Worm (Caenorhabditis elegans) whole organism, mixed stage, embryonic: ENCODE data around the gene C04E7.1.

Experiments used
- M03D4.4 ChIP-seq: sonication (generic microtip); optimal IDR thresholded peaks from 2 replicates; lab custom pipeline; 2017; ENCODE audit warnings: mild to moderate bottlenecking, missing genetic modification characterization, missing compliant biosample characterization
- bed-3 ChIP-seq: fragments of 200-800 bp; sonication (Bioruptor generic); optimal IDR thresholded peaks from 3 replicates; lab custom pipeline; 2018; ENCODE audit warnings: mild to moderate bottlenecking, missing genetic modification characterization, moderate library complexity, missing compliant biosample characterization
- blmp-1 ChIP-seq: fragments of 150-350 bp; optimal IDR thresholded peaks from 2 replicates; lab custom pipeline; 2014; ENCODE audit warnings: missing biosample characterization, missing genetic modification characterization
- ceh-39 ChIP-seq: fragments of 150-350 bp; optimal IDR thresholded peaks from 2 replicates; lab custom pipeline; 2014; ENCODE audit warnings: missing biosample characterization, missing genetic modification characterization
- ceh-43 ChIP-seq: fragments of 200-800 bp; sonication (Bioruptor generic); optimal IDR thresholded peaks from 2 replicates; lab custom pipeline; 2018; ENCODE audit warnings: mild to moderate bottlenecking, missing genetic modification characterization, moderate library complexity, missing compliant biosample characterization
- ceh-83 ChIP-seq: fragments of 200-800 bp; sonication (Bioruptor generic); optimal IDR thresholded peaks from 2 replicates; lab custom pipeline; 2018; ENCODE audit warnings: mild to moderate bottlenecking, missing genetic modification characterization, missing compliant biosample characterization
- ces-1 ChIP-seq: fragments of 150-350 bp; optimal IDR thresholded peaks from 2 replicates; lab custom pipeline; 2014; ENCODE audit warnings: missing biosample characterization, missing genetic modification reagents, missing genetic modification characterization
- cnd-1 ChIP-seq: fragments of 200-800 bp; sonication (Bioruptor generic); optimal IDR thresholded peaks from 2 replicates; lab custom pipeline; 2018; ENCODE audit warnings: mild to moderate bottlenecking, missing genetic modification characterization, missing compliant biosample characterization
- drap-1 ChIP-seq: fragments of 200-800 bp; sonication (Bioruptor generic); optimal IDR thresholded peaks from 3 replicates; lab custom pipeline; 2018; ENCODE audit warnings: mild to moderate bottlenecking, missing genetic modification characterization, missing compliant biosample characterization
- elt-1 ChIP-seq: sonication (generic microtip); optimal IDR thresholded peaks from 2 replicates; lab custom pipeline; 2017; ENCODE audit warnings: missing genetic modification characterization, mild to moderate bottlenecking, missing compliant biosample characterization, antibody characterized with exemption, moderate library complexity, borderline replicate concordance; ENCODE audit not compliant: insufficient read depth
- elt-3 ChIP-seq: fragments of 150-350 bp; optimal IDR thresholded peaks from 2 replicates; lab custom pipeline; 2014; ENCODE audit warnings: missing biosample characterization, missing genetic modification characterization
- flh-1 ChIP-seq: fragments of 200-800 bp; sonication (Bioruptor generic); optimal IDR thresholded peaks from 2 replicates; lab custom pipeline; 2018; ENCODE audit warnings: mild to moderate bottlenecking, missing genetic modification characterization, moderate library complexity, missing compliant biosample characterization
- ham-2 ChIP-seq: fragments of 200-800 bp; sonication (Bioruptor generic); optimal IDR thresholded peaks from 2 replicates; lab custom pipeline; 2018; ENCODE audit warnings: mild to moderate bottlenecking, missing genetic modification characterization, missing compliant biosample characterization
- hlh-1 ChIP-seq: fragments of 150-350 bp; optimal IDR thresholded peaks from 2 replicates; lab custom pipeline; 2014; ENCODE audit warnings: missing biosample characterization, missing genetic modification reagents, missing genetic modification characterization
- lin-13 ChIP-seq: fragments of 150-350 bp; optimal IDR thresholded peaks from 2 replicates; lab custom pipeline; 2014; ENCODE audit warnings: missing biosample characterization, missing genetic modification characterization
- lin-32 ChIP-seq: fragments of 200-800 bp; sonication (Bioruptor generic); optimal IDR thresholded peaks from 2 replicates; lab custom pipeline; 2018; ENCODE audit warnings: mild to moderate bottlenecking, missing genetic modification characterization, missing compliant biosample characterization
- lsy-2 ChIP-seq: fragments of 150-350 bp; optimal IDR thresholded peaks from 2 replicates; lab custom pipeline; 2014; ENCODE audit warnings: missing biosample characterization, missing genetic modification characterization
- mab-5 ChIP-seq: fragments of 150-350 bp; optimal IDR thresholded peaks from 2 replicates; lab custom pipeline; 2014; ENCODE audit warnings: missing biosample characterization, missing genetic modification characterization
- mep-1 ChIP-seq: fragments of 150-350 bp; optimal IDR thresholded peaks from 2 replicates; lab custom pipeline; 2017; ENCODE audit warnings: missing biosample characterization, missing genetic modification reagents, missing genetic modification characterization, inconsistent platforms
- mls-2 ChIP-seq: sonication (generic microtip); optimal IDR thresholded peaks from 2 replicates; lab custom pipeline; 2016; ENCODE audit warnings: mild to moderate bottlenecking, missing genetic modification characterization, moderate library complexity, missing compliant biosample characterization
- nhr-12 ChIP-seq: fragments of 150-350 bp; optimal IDR thresholded peaks from 2 replicates; lab custom pipeline; 2014; ENCODE audit warnings: missing biosample characterization, missing genetic modification characterization
- nhr-2 ChIP-seq: fragments of 150-350 bp; optimal IDR thresholded peaks from 2 replicates; lab custom pipeline; 2014; ENCODE audit warnings: missing biosample characterization, missing genetic modification characterization
- nhr-237 ChIP-seq: fragments of 150-350 bp; optimal IDR thresholded peaks from 2 replicates; lab custom pipeline; 2014; ENCODE audit warnings: missing biosample characterization, missing genetic modification characterization
- nhr-28 ChIP-seq: fragments of 150-350 bp; optimal IDR thresholded peaks from 2 replicates; lab custom pipeline; 2014; ENCODE audit warnings: missing biosample characterization, missing genetic modification characterization
- nhr-76 ChIP-seq: sonication (generic microtip); optimal IDR thresholded peaks from 2 replicates; lab custom pipeline; 2017; ENCODE audit warnings: missing biosample characterization, missing genetic modification characterization
- pha-4 ChIP-seq: fragments of 150-350 bp; optimal IDR thresholded peaks from 2 replicates; lab custom pipeline; 2018; ENCODE audit warnings: missing biosample characterization, missing genetic modification reagents, missing genetic modification characterization
- snpc-4 ChIP-seq: fragments of 150-350 bp; optimal IDR thresholded peaks from 2 replicates; lab custom pipeline; 2014; ENCODE audit warnings: missing biosample characterization, missing genetic modification characterization
- sptf-1 ChIP-seq: sonication (generic microtip); optimal IDR thresholded peaks from 2 replicates; lab custom pipeline; 2017; ENCODE audit warnings: mild to moderate bottlenecking, missing genetic modification characterization, moderate library complexity, missing compliant biosample characterization
- tbx-8 ChIP-seq: fragments of 200-800 bp; sonication (Bioruptor generic); optimal IDR thresholded peaks from 2 replicates; lab custom pipeline; 2018; ENCODE audit warnings: mild to moderate bottlenecking, missing genetic modification characterization, moderate library complexity, missing compliant biosample characterization
- unc-120 ChIP-seq: sonication (generic microtip); optimal IDR thresholded peaks from 2 replicates; lab custom pipeline; 2017; ENCODE audit warnings: missing genetic modification characterization, missing compliant biosample characterization; ENCODE audit not compliant: poor library complexity, severe bottlenecking
- unc-39 ChIP-seq: fragments of 150-350 bp; optimal IDR thresholded peaks from 2 replicates; lab custom pipeline; 2014; ENCODE audit warnings: missing biosample characterization, missing genetic modification characterization
- unc-62 ChIP-seq: fragments of 150-350 bp; optimal IDR thresholded peaks from 2 replicates; lab custom pipeline; 2014; ENCODE audit warnings: missing biosample characterization, missing genetic modification reagents, missing genetic modification characterization
- zip-8 ChIP-seq: fragments of 150-350 bp; optimal IDR thresholded peaks from 2 replicates; lab custom pipeline; 2014; ENCODE audit warnings: missing biosample characterization, missing genetic modification characterization
- ztf-11 ChIP-seq: fragments of 150-350 bp; optimal IDR thresholded peaks from 2 replicates; lab custom pipeline; 2014; ENCODE audit warnings: missing biosample characterization, missing genetic modification characterization

Gene C04E7.1

ce11 chrX:353134-353669 is 4.7 kb upstream of the C04E7.1 start, which contains the start of gene sor-3 (continued):
- TF ChIP-seq ceh-43 (GFP tag; lab: Kevin White, UChicago), result peak; percentile 86
- TF ChIP-seq lin-13 (tag; lab: Kevin White, UChicago), result peak; percentile 56
- peak; percentile 50 for TF ChIP-seq flh-1 (GFP tag; lab: Kevin White, UChicago)
- no peak for TF ChIP-seq zip-8
- no peak for TF ChIP-seq elt-3 (tag; lab: Kevin White, UChicago)
- TF ChIP-seq lsy-2, result peak; percentile 51
- peak; percentile 80 for TF ChIP-seq bed-3 (GFP tag; lab: Kevin White, UChicago)
- TF ChIP-seq, all 35 proteins: peak for 26

- TF ChIP-seq tbx-8 (GFP tag; lab: Kevin White, UChicago), result no peak
- no peak for TF ChIP-seq nhr-28 (tag; lab: Kevin White, UChicago)
- no peak for TF ChIP-seq ceh-39
- no peak for TF ChIP-seq nhr-12 (tag; lab: Kevin White, UChicago)
- TF ChIP-seq pha-4, result no peak
- TF ChIP-seq nhr-76 (tag; lab: Kevin White, UChicago), result no peak
- TF ChIP-seq lsy-2, result no peak
- no peak for TF ChIP-seq elt-1
Measured at ce11 chrX:360479-360878, 2.6 kb downstream of the C04E7.1 start, which contains the start of gene C04E7.5. TSS of gene C04E7.5 (plus strand) at chrX:360779.

- TF ChIP-seq blmp-1 (tag; lab: Kevin White, UChicago) (no peak), nhr-2 (peak; percentile 3), elt-3 (tag; lab: Kevin White, UChicago) (no peak)
- TF ChIP-seq, all 35 proteins: peak for 1
Measured at ce11 chrX:369923-370322, 12.0 kb downstream of the C04E7.1 start.

DNA sequence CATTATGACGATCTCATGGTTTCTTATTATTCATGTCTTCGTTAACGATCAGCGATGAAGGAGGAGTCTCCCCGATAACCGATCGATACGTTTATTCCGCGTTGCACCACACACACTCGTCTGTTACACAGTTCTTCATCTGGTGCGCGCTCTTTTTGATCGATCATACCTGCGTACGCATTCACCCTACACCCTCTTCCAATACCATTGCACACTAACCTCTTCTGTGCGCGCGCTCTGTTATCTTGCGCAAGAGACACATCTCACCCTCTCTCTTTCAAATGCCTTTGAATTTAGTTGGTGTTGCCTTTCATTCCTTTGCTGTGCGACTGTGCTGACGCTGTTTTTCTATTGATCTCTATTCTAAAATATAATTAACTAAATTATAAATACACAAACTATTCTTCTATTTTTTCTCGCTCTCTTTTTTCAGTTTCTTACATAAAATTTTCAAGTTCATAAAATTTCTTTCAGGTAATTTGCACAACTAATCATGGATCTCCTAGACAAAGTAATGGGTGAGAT is 13.9 kb downstream of the C04E7.1 start, which contains the start of gene nrde-3:
Gene nrde-3 (plus strand): TSS at position 475 of the 525 bp plus-strand sequence.
- TF ChIP-seq elt-3 (tag; lab: Kevin White, UChicago), result no peak
- no peak for TF ChIP-seq mep-1 (tag; lab: Kevin White, UChicago)
- TF ChIP-seq tbx-8 (GFP tag; lab: Kevin White, UChicago), result no peak
- TF ChIP-seq ham-2 (GFP tag; lab: Kevin White, UChicago), result no peak
- peak; percentile 81 for TF ChIP-seq ceh-39
- TF ChIP-seq hlh-1 (tag; lab: Kevin White, UChicago), result peak; percentile 48
- no peak for TF ChIP-seq mls-2
- no peak for TF ChIP-seq blmp-1 (tag; lab: Kevin White, UChicago)
- no peak for TF ChIP-seq lin-13 (tag; lab: Kevin White, UChicago)
- TF ChIP-seq nhr-76 (tag; lab: Kevin White, UChicago), result no peak
- no peak for TF ChIP-seq lin-32 (GFP tag; lab: Kevin White, UChicago)
- no peak for TF ChIP-seq pha-4
- no peak for TF ChIP-seq unc-39 (tag; lab: Kevin White, UChicago)
- no peak for TF ChIP-seq bed-3 (GFP tag; lab: Kevin White, UChicago)
- no peak for TF ChIP-seq ces-1 (GFP tag; lab: Kevin White, UChicago)
- TF ChIP-seq flh-1 (GFP tag; lab: Kevin White, UChicago), result no peak
- TF ChIP-seq unc-62 (GFP tag; lab: Kevin White, UChicago), result no peak
- no peak for TF ChIP-seq ztf-11
- peak; percentile 36 for TF ChIP-seq elt-1
- TF ChIP-seq M03D4.4 (tag; lab: Kevin White, UChicago), result no peak
- no peak for TF ChIP-seq lsy-2
- no peak for TF ChIP-seq ceh-43 (GFP tag; lab: Kevin White, UChicago)
- TF ChIP-seq nhr-237 (tag; lab: Kevin White, UChicago), result no peak
- no peak for TF ChIP-seq unc-120 (tag; lab: Kevin White, UChicago)
- TF ChIP-seq nhr-28 (tag; lab: Kevin White, UChicago), result no peak
- TF ChIP-seq mab-5 (tag; lab: Kevin White, UChicago), result no peak
- no peak for TF ChIP-seq sptf-1 (tag; lab: Kevin White, UChicago)
- peak; percentile 61 for TF ChIP-seq zip-8
- TF ChIP-seq snpc-4 (tag; lab: Kevin White, UChicago), result no peak
- no peak for TF ChIP-seq ceh-83 (GFP tag; lab: Kevin White, UChicago)
- TF ChIP-seq drap-1 (GFP tag; lab: Kevin White, UChicago), result no peak
- no peak for TF ChIP-seq nhr-12 (tag; lab: Kevin White, UChicago)
- no peak for TF ChIP-seq cnd-1 (tag; lab: Kevin White, UChicago)
- peak; percentile 54 for TF ChIP-seq nhr-2
